Fruit fly (Drosophila melanogaster): Measurements from ENCODE around the gene CG42481.

DNA sequence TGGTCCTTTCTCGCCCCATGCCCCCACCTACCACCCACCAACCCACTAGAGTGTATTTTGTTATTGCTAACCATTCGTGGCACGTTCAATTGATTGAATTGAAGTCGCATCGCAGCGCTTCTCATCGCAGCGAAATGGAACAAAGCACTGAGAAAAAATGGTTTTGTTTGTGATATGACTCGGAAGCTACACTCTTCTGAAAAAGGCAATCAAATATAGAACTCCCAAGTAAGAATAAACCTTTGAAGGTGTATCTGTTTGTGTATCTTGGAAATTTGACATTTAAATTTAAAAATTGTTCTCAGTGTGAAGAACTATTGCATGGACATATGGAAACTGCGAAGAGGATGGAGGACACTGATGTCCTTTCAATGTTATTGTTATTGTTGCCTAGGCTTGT, 3.1 kb downstream of the CG42481 start:
- TF ChIP-seq CG8478 (optimal IDR thresholded peaks at IDR 0.05) (no peak), CTCF (optimal IDR thresholded peaks at IDR 0.05) (no peak)

Data from S2 (cell line).